Worm (Caenorhabditis elegans) whole organism, L1 larva: ENCODE measurements around the gene nhx-3.

ENCODE experiments used
- C16A3.4 ChIP-seq: fragments of 150-350 bp; optimal IDR thresholded peaks from 2 replicates; lab custom pipeline; 2014; ENCODE audit warnings: missing biosample characterization, missing genetic modification characterization
- C34B4.2 ChIP-seq: sonication (generic microtip); optimal IDR thresholded peaks from 2 replicates; lab custom pipeline; 2017; ENCODE audit warnings: mild to moderate bottlenecking, missing genetic modification characterization, missing compliant biosample characterization
- alr-1 ChIP-seq: fragments of 200-800 bp; sonication (Bioruptor generic); optimal IDR thresholded peaks from 2 replicates; lab custom pipeline; 2018; ENCODE audit warnings: borderline replicate concordance, mild to moderate bottlenecking, missing genetic modification characterization, missing compliant biosample characterization
- aly-2 ChIP-seq: fragments of 150-350 bp; optimal IDR thresholded peaks from 2 replicates; lab custom pipeline; 2014; ENCODE audit warnings: missing biosample characterization, missing genetic modification characterization
- ama-1 ChIP-seq: fragments of 150-350 bp; optimal IDR thresholded peaks from 2 replicates; lab custom pipeline; 2014
- blmp-1 ChIP-seq: fragments of 150-350 bp; optimal IDR thresholded peaks from 2 replicates; lab custom pipeline; 2014; ENCODE audit warnings: missing biosample characterization, missing genetic modification characterization
- ceh-63 ChIP-seq: fragments of 200-800 bp; sonication (Bioruptor generic); optimal IDR thresholded peaks from 2 replicates; lab custom pipeline; 2018; ENCODE audit warnings: mild to moderate bottlenecking, missing genetic modification characterization, missing compliant biosample characterization
- ceh-88 ChIP-seq: fragments of 200-800 bp; sonication (Bioruptor generic); IDR thresholded peaks from 2 replicates; pipeline ENCODE4 v1.3.6; 2022; ENCODE audit warnings: missing genetic modification characterization, missing compliant biosample characterization
- ces-1 ChIP-seq: fragments of 150-350 bp; optimal IDR thresholded peaks from 2 replicates; lab custom pipeline; 2014; ENCODE audit warnings: missing biosample characterization, missing genetic modification reagents, missing genetic modification characterization
- dpl-1 ChIP-seq, 3 experiments: fragments of 150-350 bp in 2 of 3; sonication (generic microtip) in 1 of 3; optimal IDR thresholded peaks; 2 replicates each; lab custom pipeline; 2014 to 2017; ENCODE audit warnings: missing biosample characterization in 3 of 3, missing genetic modification characterization in 3 of 3, missing genetic modification reagents in 3 of 3
- dsc-1 ChIP-seq: sonication (generic microtip); optimal IDR thresholded peaks from 2 replicates; lab custom pipeline; 2016; ENCODE audit warnings: mild to moderate bottlenecking, missing genetic modification characterization, missing compliant biosample characterization
- efl-1 ChIP-seq, 4 experiments: fragments of 150-350 bp; optimal IDR thresholded peaks in 3 of 4; peaks in 1 of 4; 1 replicate in 1 of 4; 2 replicates in 3 of 4; lab custom pipeline; 2014; ENCODE audit warnings: missing biosample characterization in 2 of 4, missing genetic modification characterization in 2 of 4, missing genetic modification reagents in 2 of 4
- egl-13 ChIP-seq: sonication (generic microtip); optimal IDR thresholded peaks from 2 replicates; lab custom pipeline; 2016; ENCODE audit warnings: missing genotype, missing genetic modification reagents, missing genetic modification characterization, missing compliant biosample characterization
- egl-27 ChIP-seq, 2 experiments: fragments of 150-350 bp in 1 of 2; sonication (generic microtip); optimal IDR thresholded peaks; 3 replicates each; lab custom pipeline; 2017 to 2018; ENCODE audit warnings: missing biosample characterization in 2 of 2, missing genetic modification characterization in 2 of 2, missing genetic modification reagents in 2 of 2
- elt-2 ChIP-seq: sonication (generic microtip); optimal IDR thresholded peaks from 2 replicates; lab custom pipeline; 2016; ENCODE audit warnings: missing genetic modification characterization, mild to moderate bottlenecking, inconsistent platforms, missing compliant biosample characterization, missing genetic modification reagents
- ets-5 ChIP-seq: fragments of 200-800 bp; sonication (Bioruptor generic); IDR thresholded peaks from 2 replicates; pipeline ENCODE4 v1.3.6; 2022; ENCODE audit warnings: missing genetic modification characterization, missing compliant biosample characterization
- fkh-10 ChIP-seq: sonication (generic microtip); optimal IDR thresholded peaks from 2 replicates; lab custom pipeline; 2017; ENCODE audit warnings: missing biosample characterization, missing genetic modification reagents, missing genetic modification characterization
- fos-1 ChIP-seq: fragments of 150-350 bp; optimal IDR thresholded peaks from 2 replicates; lab custom pipeline; 2014; ENCODE audit warnings: missing biosample characterization, missing genetic modification characterization
- hlh-17 ChIP-seq: fragments of 200-800 bp; sonication (Bioruptor generic); optimal IDR thresholded peaks from 2 replicates; lab custom pipeline; 2018; ENCODE audit warnings: missing genetic modification characterization, mild to moderate bottlenecking, missing compliant biosample characterization, moderate library complexity, borderline replicate concordance
- hlh-4 ChIP-seq: sonication (generic microtip); optimal IDR thresholded peaks from 2 replicates; lab custom pipeline; 2016; ENCODE audit warnings: mild to moderate bottlenecking, missing genetic modification characterization, missing compliant biosample characterization
- irx-1 ChIP-seq: sonication (generic microtip); optimal IDR thresholded peaks from 2 replicates; lab custom pipeline; 2016; ENCODE audit warnings: missing genetic modification characterization, missing compliant biosample characterization
- lin-13 ChIP-seq: fragments of 150-350 bp; optimal IDR thresholded peaks from 2 replicates; lab custom pipeline; 2014; ENCODE audit warnings: missing biosample characterization, missing genetic modification reagents, missing genetic modification characterization
- lin-15B ChIP-seq: fragments of 150-350 bp; sonication (generic microtip); optimal IDR thresholded peaks from 3 replicates; lab custom pipeline; 2014; ENCODE audit warnings: missing biosample characterization, missing genetic modification characterization
- lin-35 ChIP-seq, 2 experiments: fragments of 150-350 bp; optimal IDR thresholded peaks; 2 replicates each; lab custom pipeline; 2014; ENCODE audit warnings: missing biosample characterization in 2 of 2, missing genetic modification characterization in 2 of 2, missing genetic modification reagents in 2 of 2
- lin-39 ChIP-seq: fragments of 150-350 bp; optimal IDR thresholded peaks from 2 replicates; lab custom pipeline; 2014; ENCODE audit warnings: missing biosample characterization, missing genetic modification reagents, missing genetic modification characterization
- mab-9 ChIP-seq: fragments of 200-800 bp; sonication (Bioruptor generic); IDR thresholded peaks from 2 replicates; pipeline ENCODE4 v1.3.6; 2022; ENCODE audit warnings: missing genetic modification reagents, missing genetic modification characterization, missing compliant biosample characterization
- mdl-1 ChIP-seq, 2 experiments: fragments of 150-350 bp; optimal IDR thresholded peaks; 2 replicates each; lab custom pipeline; 2014 to 2017; ENCODE audit warnings: missing biosample characterization in 2 of 2, missing genetic modification characterization in 2 of 2, inconsistent platforms in 1 of 2
- mep-1 ChIP-seq: fragments of 150-350 bp; optimal IDR thresholded peaks from 2 replicates; lab custom pipeline; 2014; ENCODE audit warnings: missing biosample characterization, missing genetic modification characterization
- nhr-12 ChIP-seq: sonication (generic microtip); optimal IDR thresholded peaks from 2 replicates; lab custom pipeline; 2017; ENCODE audit warnings: missing biosample characterization, missing genetic modification characterization
- nhr-19 ChIP-seq: fragments of 200-800 bp; sonication (Bioruptor generic); conservative IDR thresholded peaks from 2 replicates; pipeline ENCODE4 v1.3.6; 2022; ENCODE audit warnings: missing genetic modification characterization, missing compliant biosample characterization
- nhr-20 ChIP-seq: sonication (generic microtip); optimal IDR thresholded peaks from 2 replicates; lab custom pipeline; 2016; ENCODE audit warnings: mild to moderate bottlenecking, missing genetic modification characterization, missing compliant biosample characterization
- nhr-237 ChIP-seq: fragments of 150-350 bp; optimal IDR thresholded peaks from 2 replicates; lab custom pipeline; 2014; ENCODE audit warnings: missing biosample characterization, missing genetic modification characterization
- nhr-28 ChIP-seq: fragments of 150-350 bp; optimal IDR thresholded peaks from 2 replicates; lab custom pipeline; 2014; ENCODE audit warnings: missing biosample characterization, missing genetic modification characterization
- nhr-47 ChIP-seq: sonication (generic microtip); optimal IDR thresholded peaks from 2 replicates; lab custom pipeline; 2016; ENCODE audit warnings: mild to moderate bottlenecking, missing genetic modification characterization, moderate library complexity, missing compliant biosample characterization
- nhr-76 ChIP-seq: sonication (generic microtip); optimal IDR thresholded peaks from 2 replicates; lab custom pipeline; 2017; ENCODE audit warnings: missing biosample characterization, missing genetic modification characterization
- nhr-77 ChIP-seq: fragments of 150-350 bp; optimal IDR thresholded peaks from 2 replicates; lab custom pipeline; 2014; ENCODE audit warnings: missing biosample characterization, missing genetic modification characterization
- pqm-1 ChIP-seq: sonication (generic microtip); optimal IDR thresholded peaks from 3 replicates; lab custom pipeline; 2017; ENCODE audit warnings: missing biosample characterization, missing genetic modification characterization
- skn-1 ChIP-seq: fragments of 150-350 bp; optimal IDR thresholded peaks from 2 replicates; lab custom pipeline; 2014; ENCODE audit warnings: missing biosample characterization, missing genetic modification characterization
- snpc-4 ChIP-seq: fragments of 150-350 bp; optimal IDR thresholded peaks from 2 replicates; lab custom pipeline; 2014; ENCODE audit warnings: missing biosample characterization, missing genetic modification characterization
- sptf-1 ChIP-seq: fragments of 150-350 bp; optimal IDR thresholded peaks from 2 replicates; lab custom pipeline; 2014; ENCODE audit warnings: missing biosample characterization, missing genetic modification characterization
- swsn-7 ChIP-seq: sonication (generic microtip); optimal IDR thresholded peaks from 2 replicates; lab custom pipeline; 2016; ENCODE audit warnings: missing genetic modification characterization, missing compliant biosample characterization
- unc-130 ChIP-seq: fragments of 150-350 bp; optimal IDR thresholded peaks from 2 replicates; lab custom pipeline; 2017; ENCODE audit warnings: missing biosample characterization, missing genetic modification characterization, inconsistent platforms
- unc-62 ChIP-seq: fragments of 150-350 bp; optimal IDR thresholded peaks from 2 replicates; lab custom pipeline; 2014; ENCODE audit warnings: missing biosample characterization, missing genetic modification reagents, missing genetic modification characterization
- unc-86 ChIP-seq: sonication (generic microtip); optimal IDR thresholded peaks from 2 replicates; lab custom pipeline; 2016; ENCODE audit warnings: missing genetic modification characterization, missing compliant biosample characterization
- unc-98 ChIP-seq: fragments of 200-800 bp; sonication (Bioruptor generic); IDR thresholded peaks from 2 replicates; pipeline ENCODE4 v1.3.6; 2022; ENCODE audit warnings: missing genetic modification characterization, missing compliant biosample characterization
- vab-15 ChIP-seq: sonication (generic microtip); optimal IDR thresholded peaks from 2 replicates; lab custom pipeline; 2017; ENCODE audit warnings: missing genotype, mild to moderate bottlenecking, missing genetic modification characterization, missing compliant biosample characterization
- xbp-1 ChIP-seq: sonication (generic microtip); optimal IDR thresholded peaks from 2 replicates; lab custom pipeline; 2016; ENCODE audit warnings: missing genetic modification characterization, missing compliant biosample characterization
- zag-1 ChIP-seq: fragments of 150-350 bp; optimal IDR thresholded peaks from 2 replicates; lab custom pipeline; 2014; ENCODE audit warnings: missing biosample characterization, missing genetic modification characterization
- ztf-11 ChIP-seq, 2 experiments: sonication (generic microtip); optimal IDR thresholded peaks; 2 replicates each; lab custom pipeline; 2016 to 2017; ENCODE audit warnings: missing genetic modification characterization in 2 of 2, missing biosample characterization in 1 of 2, missing compliant biosample characterization in 1 of 2
- ztf-4 ChIP-seq: fragments of 150-350 bp; optimal IDR thresholded peaks from 2 replicates; lab custom pipeline; 2014; ENCODE audit warnings: missing biosample characterization, missing genetic modification characterization

Gene nhx-3

ce11 chrV:7587637-7588036 is 42.3 kb upstream of the nhx-3 start, which contains the start of the genes F19F10.11 and C50E3.5 (continued):
- TF ChIP-seq lin-39 (tag; lab: Kevin White, UChicago) (no peak), lin-35 (GFP tag; optimal IDR thresholded peaks at IDR 0.05; lab: Kevin White, UChicago) (peak; percentile 27 to 64), irx-1 (peak; percentile 42), mep-1 (tag; lab: Kevin White, UChicago) (peak; percentile 82), nhr-47 (tag; lab: Kevin White, UChicago) (peak; percentile 73), efl-1 (optimal IDR thresholded peaks at IDR 0.05; lab: Kevin White, UChicago) (peak; percentile 69 to 71), efl-1 (GFP tag; optimal IDR thresholded peaks at IDR 0.05 in 1 of 2; lab: Kevin White, UChicago) (peak; percentile 69 to 95), lin-15B (tag; lab: Kevin White, UChicago) (peak; percentile 38), ztf-4 (tag; lab: Kevin White, UChicago) (no peak)

- TF ChIP-seq zag-1 (tag; lab: Kevin White, UChicago) (no peak), alr-1 (tag; lab: Kevin White, UChicago) (no peak), fos-1 (tag; lab: Kevin White, UChicago) (peak; percentile 37), unc-130 (tag; lab: Kevin White, UChicago) (no peak), fkh-10 (GFP tag; lab: Kevin White, UChicago) (no peak), nhr-28 (tag; lab: Kevin White, UChicago) (no peak), unc-98 (no peak), dsc-1 (tag; lab: Kevin White, UChicago) (peak; percentile 44), snpc-4 (tag; lab: Kevin White, UChicago) (peak; percentile 21), lin-39 (tag; lab: Kevin White, UChicago) (peak; percentile 25), lin-35 (GFP tag; optimal IDR thresholded peaks at IDR 0.05; lab: Kevin White, UChicago) (peak; percentile 58 to 79), ceh-63 (GFP tag; lab: Kevin White, UChicago) (no peak), unc-62 (GFP tag; lab: Kevin White, UChicago) (no peak), C34B4.2 (no peak), nhr-12 (no peak), egl-27 (tag; optimal IDR thresholded peaks at IDR 0.05; lab: Kevin White, UChicago) (no peak), dpl-1 (GFP tag; optimal IDR thresholded peaks at IDR 0.05; lab: Kevin White, UChicago) (peak; percentile 39 to 65 (median 58)), blmp-1 (peak; percentile 20), mab-9 (no peak), ama-1 (no peak), nhr-76 (no peak), hlh-4 (tag; lab: Kevin White, UChicago) (no peak), vab-15 (tag; lab: Kevin White, UChicago) (no peak), nhr-19 (GFP tag; lab: Robert Waterston, UW) (peak; percentile 54), egl-13 (tag; lab: Kevin White, UChicago) (no peak), xbp-1 (peak; percentile 55), ztf-11 (tag; optimal IDR thresholded peaks at IDR 0.05; lab: Kevin White, UChicago) (no peak), efl-1 (optimal IDR thresholded peaks at IDR 0.05; lab: Kevin White, UChicago) (peak; percentile 75 to 77), efl-1 (GFP tag; optimal IDR thresholded peaks at IDR 0.05 in 1 of 2; lab: Kevin White, UChicago) (peak; percentile 67 to 96), C16A3.4 (peak; percentile 27), nhr-77 (tag; lab: Kevin White, UChicago) (peak; percentile 60), mdl-1 (tag; optimal IDR thresholded peaks at IDR 0.05; lab: Kevin White, UChicago) (no peak), nhr-237 (no peak), ces-1 (GFP tag; lab: Kevin White, UChicago) (no peak), elt-2 (tag; lab: Kevin White, UChicago) (no peak), aly-2 (no peak), hlh-17 (GFP tag; lab: Kevin White, UChicago) (no peak), ceh-88 (GFP tag; lab: Robert Waterston, UW) (no peak), sptf-1 (tag; lab: Kevin White, UChicago) (no peak), lin-13 (GFP tag; lab: Kevin White, UChicago) (no peak), swsn-7 (peak; percentile 62), unc-86 (tag; lab: Kevin White, UChicago) (peak; percentile 43), lin-15B (tag; lab: Kevin White, UChicago) (peak; percentile 2), nhr-47 (tag; lab: Kevin White, UChicago) (peak; percentile 70), nhr-20 (tag; lab: Kevin White, UChicago) (peak; percentile 65), ets-5 (GFP tag; lab: Robert Waterston, UW) (no peak), pqm-1 (tag; lab: Kevin White, UChicago) (no peak), skn-1 (peak; percentile 25)
Observed at ce11 chrV:7580378-7580777, 35.1 kb upstream of the nhx-3 start, which contains the start of gene ets-6. TSS of gene ets-6 (minus strand) at chrV:7580546.
